Fruit fly (Drosophila melanogaster) whole organism, wandering third instar larva: ENCODE measurements around the gene CG31730.

Source experiments
- Abd-B ChIP-seq: fragments of >200 bp; optimal IDR thresholded peaks from 2 replicates; lab custom pipeline; 2017; ENCODE audit warnings: missing biosample characterization, missing genetic modification characterization
- CG32264 ChIP-seq: fragments of 200-800 bp; sonication (Bioruptor generic); optimal IDR thresholded peaks from 2 replicates; lab custom pipeline; 2016; ENCODE audit warnings: missing biosample characterization, missing genetic modification characterization
- CG9705 ChIP-seq: fragments of 200-800 bp; sonication (Bioruptor generic); optimal IDR thresholded peaks from 2 replicates; lab custom pipeline; 2018; ENCODE audit warnings: missing biosample characterization, mild to moderate bottlenecking, missing genetic modification characterization
- CrebA ChIP-seq: fragments of 200-800 bp; sonication (Bioruptor generic); optimal IDR thresholded peaks from 2 replicates; lab custom pipeline; 2016; ENCODE audit warnings: missing biosample characterization, mild to moderate bottlenecking, missing genetic modification characterization, borderline replicate concordance
- Dfd ChIP-seq: fragments of >200 bp; optimal IDR thresholded peaks from 2 replicates; lab custom pipeline; 2017; ENCODE audit warnings: missing biosample characterization, missing genetic modification characterization
- Dif ChIP-seq: fragments of 200-275, 200-300 bp; sonication (Bioruptor generic); optimal IDR thresholded peaks from 2 replicates; lab custom pipeline; 2018; ENCODE audit warnings: missing biosample characterization, missing genetic modification characterization; ENCODE audit not compliant: partially characterized antibody
- Hnf4 ChIP-seq: fragments of 200-800 bp; sonication (Bioruptor generic); optimal IDR thresholded peaks from 2 replicates; lab custom pipeline; 2016; ENCODE audit warnings: missing biosample characterization, mild to moderate bottlenecking, missing genetic modification characterization
- Hr78 ChIP-seq: fragments of >200 bp; optimal IDR thresholded peaks from 2 replicates; lab custom pipeline; 2017; ENCODE audit warnings: missing biosample characterization, missing genetic modification characterization
- Hr83 ChIP-seq: fragments of 200-300 bp; sonication (Bioruptor generic); optimal IDR thresholded peaks from 2 replicates; lab custom pipeline; 2016; ENCODE audit warnings: missing biosample characterization, mild to moderate bottlenecking, missing genetic modification characterization, moderate library complexity; ENCODE audit not compliant: poor library complexity, severe bottlenecking
- Jra ChIP-seq: sonication (Bioruptor generic); optimal IDR thresholded peaks from 2 replicates; lab custom pipeline; 2016; ENCODE audit warnings: missing biosample characterization, missing genetic modification characterization
- Mio ChIP-seq: sonication (Bioruptor generic); optimal IDR thresholded peaks from 2 replicates; lab custom pipeline; 2016; ENCODE audit warnings: missing biosample characterization, missing genetic modification characterization
- Myc ChIP-seq: fragments of >200 bp; optimal IDR thresholded peaks from 2 replicates; lab custom pipeline; 2017
- Rel ChIP-seq, 2 experiments: fragments of 200-800 bp; sonication (Bioruptor generic) in 1 of 2; optimal IDR thresholded peaks; 2 replicates in 1 of 2; 3 replicates in 1 of 2; lab custom pipeline; 2016 to 2019; ENCODE audit warnings: mild to moderate bottlenecking in 2 of 2, missing biosample characterization in 2 of 2, missing genetic modification characterization in 2 of 2, moderate library complexity in 1 of 2
- Sp1 ChIP-seq: fragments of 200-800 bp; sonication (Bioruptor generic); optimal IDR thresholded peaks from 3 replicates; lab custom pipeline; 2019; ENCODE audit warnings: missing biosample characterization, mild to moderate bottlenecking, missing genetic modification characterization, moderate library complexity
- Vsx2 ChIP-seq: fragments of 200-300, 225-300 bp; sonication (Bioruptor generic); optimal IDR thresholded peaks from 2 replicates; lab custom pipeline; 2018; ENCODE audit warnings: missing biosample characterization, missing genetic modification characterization; ENCODE audit not compliant: partially characterized antibody
- br ChIP-seq: fragments of 200-800 bp; sonication (Bioruptor generic); optimal IDR thresholded peaks from 2 replicates; lab custom pipeline; 2016; ENCODE audit warnings: missing biosample characterization, missing genetic modification characterization
- brk ChIP-seq: fragments of 200-800 bp; sonication (Bioruptor generic); optimal IDR thresholded peaks from 2 replicates; lab custom pipeline; 2016; ENCODE audit warnings: missing biosample characterization, mild to moderate bottlenecking, missing genetic modification characterization
- dl ChIP-seq, 2 experiments: fragments of 175-275, 200-275 bp in 1 of 2; fragments of 200-275 bp in 1 of 2; sonication (Bioruptor generic); optimal IDR thresholded peaks; lab custom pipeline; 2018; ENCODE audit warnings: mild to moderate bottlenecking in 2 of 2, missing biosample characterization in 2 of 2, missing genetic modification characterization in 2 of 2, moderate library complexity in 2 of 2; ENCODE audit not compliant: partially characterized antibody in 2 of 2, insufficient read depth in 1 of 2
- dmrt93B ChIP-seq: fragments of 200-800 bp; sonication (Bioruptor generic); optimal IDR thresholded peaks from 2 replicates; lab custom pipeline; 2018; ENCODE audit warnings: missing biosample characterization, mild to moderate bottlenecking, missing genetic modification characterization
- dsf ChIP-seq: sonication (Bioruptor generic); optimal IDR thresholded peaks from 2 replicates; lab custom pipeline; 2016; ENCODE audit warnings: missing biosample characterization, missing genetic modification characterization, borderline replicate concordance
- ey ChIP-seq: fragments of 200-800 bp; sonication (Bioruptor generic); optimal IDR thresholded peaks from 2 replicates; lab custom pipeline; 2016; ENCODE audit warnings: missing biosample characterization, missing genetic modification characterization
- foxo ChIP-seq, 2 experiments: fragments of 200-800 bp; sonication (Bioruptor generic); optimal IDR thresholded peaks; 2 replicates in 1 of 2; 3 replicates in 1 of 2; lab custom pipeline; 2016 to 2017; ENCODE audit warnings: missing biosample characterization in 2 of 2, missing genetic modification characterization in 2 of 2
- fru ChIP-seq: fragments of 200-800 bp; sonication (Bioruptor generic); optimal IDR thresholded peaks from 3 replicates; lab custom pipeline; 2016; ENCODE audit warnings: missing biosample characterization, mild to moderate bottlenecking, missing genetic modification characterization
- h ChIP-seq: fragments of 200-800 bp; sonication (Bioruptor generic); optimal IDR thresholded peaks from 3 replicates; lab custom pipeline; 2016; ENCODE audit warnings: missing biosample characterization, mild to moderate bottlenecking, missing genetic modification characterization
- lola ChIP-seq: fragments of >200 bp; optimal IDR thresholded peaks from 2 replicates; lab custom pipeline; 2017; ENCODE audit warnings: missing biosample characterization, missing genetic modification characterization
- pan ChIP-seq: fragments of >200 bp; optimal IDR thresholded peaks from 2 replicates; lab custom pipeline; 2017
- psq ChIP-seq: fragments of 200-800 bp; sonication (Bioruptor generic); optimal IDR thresholded peaks from 3 replicates; lab custom pipeline; 2017; ENCODE audit warnings: missing biosample characterization, mild to moderate bottlenecking, missing genetic modification characterization, moderate library complexity
- rgr ChIP-seq: fragments of 200-800 bp; sonication (Bioruptor generic); optimal IDR thresholded peaks from 3 replicates; lab custom pipeline; 2016; ENCODE audit warnings: missing biosample characterization, mild to moderate bottlenecking, missing genetic modification characterization
- sv ChIP-seq: fragments of 200-800 bp; sonication (Bioruptor generic); optimal IDR thresholded peaks from 3 replicates; lab custom pipeline; 2016; ENCODE audit warnings: missing biosample characterization, missing genetic modification characterization
- tai ChIP-seq: sonication (Bioruptor generic); optimal IDR thresholded peaks from 2 replicates; lab custom pipeline; 2016; ENCODE audit warnings: missing biosample characterization, missing genetic modification characterization
- woc ChIP-seq: sonication (Bioruptor generic); optimal IDR thresholded peaks from 2 replicates; lab custom pipeline; 2016; ENCODE audit warnings: missing biosample characterization, mild to moderate bottlenecking, missing genetic modification characterization

The CG31730 gene

DNA sequence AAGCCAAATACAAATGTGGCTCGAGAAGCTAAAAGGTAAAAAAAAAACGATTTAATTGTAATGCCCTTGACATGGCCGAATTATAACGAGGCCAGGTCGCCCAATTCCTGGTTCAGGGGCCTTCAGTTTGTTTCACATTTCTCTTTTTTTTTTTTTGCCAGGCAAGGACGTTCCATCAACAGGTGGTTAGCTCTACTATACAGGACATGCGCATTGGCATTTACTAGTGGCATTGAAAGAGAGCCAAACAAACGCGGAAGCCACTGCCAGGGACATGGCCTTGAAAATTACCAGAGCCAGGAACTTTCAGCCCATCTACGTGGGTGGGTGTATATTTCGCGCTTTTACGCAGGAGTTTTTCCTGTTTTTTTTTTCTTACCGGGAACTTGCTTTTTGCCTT lies 26.2 kb upstream of the CG31730 start:
- TF ChIP-seq Sp1 (GFP tag; lab: Kevin White, UChicago) (no peak), psq (GFP tag; lab: Kevin White, UChicago) (no peak), lola (no peak), woc (GFP tag; lab: Kevin White, UChicago) (no peak)

DNA sequence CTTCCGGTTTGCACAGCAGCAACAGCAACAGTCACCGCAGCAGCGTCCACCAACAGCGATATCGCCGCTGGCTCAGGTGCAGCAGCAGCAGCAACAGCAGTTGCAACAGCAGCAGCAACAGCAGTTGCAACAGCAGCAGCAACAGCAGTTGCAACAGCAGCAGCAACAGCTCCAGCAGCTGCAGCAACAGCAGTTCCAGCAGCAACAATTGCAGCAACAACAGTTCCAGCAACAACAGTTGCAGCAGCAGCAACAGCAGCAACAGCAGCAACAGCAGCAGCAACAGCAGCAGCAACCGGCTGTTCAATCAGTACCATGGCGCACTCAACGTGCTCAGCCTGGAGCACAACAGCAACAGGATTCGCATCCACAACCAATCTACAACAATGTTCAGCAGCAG lies 13.0 kb upstream of the CG31730 start:
- TF ChIP-seq Dfd (GFP tag; lab: Kevin White, UChicago): peak; percentile 85
- TF ChIP-seq sv: no peak

DNA sequence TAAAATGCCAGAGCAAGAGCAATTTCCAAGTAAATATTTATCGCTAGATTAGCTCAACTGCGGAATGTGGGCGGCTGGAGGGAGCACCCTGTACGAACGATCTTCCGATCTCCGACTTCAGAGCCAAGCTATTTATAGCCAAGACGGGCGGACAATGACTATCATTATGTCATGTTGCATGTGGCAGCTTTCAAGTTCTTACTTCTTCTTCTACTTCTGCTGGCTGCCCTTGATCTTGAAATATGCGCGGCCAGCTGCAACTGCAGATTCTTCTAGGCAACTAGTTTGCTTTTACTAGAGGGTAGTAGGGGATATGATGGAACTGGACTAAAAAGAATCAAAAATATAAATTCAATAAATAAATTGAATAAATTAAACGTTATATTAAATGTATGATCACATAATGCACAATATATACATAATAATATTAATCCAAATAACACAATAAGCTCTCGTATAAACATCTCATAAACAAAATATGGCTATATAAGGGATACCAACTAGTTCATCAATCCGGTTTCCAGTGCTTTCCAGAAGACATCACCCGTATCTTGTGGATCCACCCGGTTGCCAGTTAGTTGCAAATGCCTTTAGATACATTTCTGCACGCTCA lies 8.6 kb upstream of the CG31730 start:
- TF ChIP-seq rgr (no peak), woc (GFP tag; lab: Kevin White, UChicago) (no peak), Sp1 (GFP tag; lab: Kevin White, UChicago) (no peak), Hr83 (no peak), dl (GFP tag; optimal IDR thresholded peaks at IDR 0.05; lab: Kevin White, UChicago; ENCODE audit: insufficient read depth in 1 of 2, partially characterized antibody in 2 of 2) (no peak), Abd-B (GFP tag; lab: Kevin White, UChicago) (no peak), Myc (lab: Kevin White, UChicago) (no peak), Vsx2 (no peak), Mio (GFP tag; lab: Kevin White, UChicago) (no peak)

DNA sequence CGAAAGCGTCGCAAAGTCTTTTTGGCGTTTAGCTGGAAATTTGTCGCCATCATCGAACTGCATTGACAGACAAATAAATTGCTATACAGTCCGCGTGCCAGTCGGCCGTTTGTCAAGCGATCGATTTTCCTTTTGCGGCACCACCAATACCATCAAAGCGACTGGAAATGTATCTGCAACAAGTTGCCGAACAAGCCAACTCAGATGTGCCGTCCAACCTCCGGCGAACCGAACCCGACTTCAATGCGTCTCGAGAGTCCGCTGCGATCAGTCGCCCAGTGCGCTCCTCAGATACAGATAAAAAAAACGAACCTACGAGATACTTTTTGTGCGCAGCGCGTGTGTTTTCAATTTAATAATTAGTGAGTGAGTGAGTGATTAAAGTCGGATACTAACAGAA lies 7.1 kb upstream of the CG31730 start:
- TF ChIP-seq Rel (GFP tag; optimal IDR thresholded peaks at IDR 0.05; lab: Kevin White, UChicago): no peak
- no peak for TF ChIP-seq Rel (tag; optimal IDR thresholded peaks at IDR 0.05; lab: Kevin White, UChicago)
- no peak for TF ChIP-seq foxo (GFP tag; optimal IDR thresholded peaks at IDR 0.05; lab: Kevin White, UChicago)
- TF ChIP-seq Mio (GFP tag; lab: Kevin White, UChicago): no peak
- TF ChIP-seq Hr83: no peak
- no peak for TF ChIP-seq h (GFP tag; lab: Kevin White, UChicago)
- TF ChIP-seq fru: no peak
- no peak for TF ChIP-seq CG9705 (GFP tag; lab: Kevin White, UChicago)
- TF ChIP-seq br: no peak
- TF ChIP-seq rgr: no peak
- TF ChIP-seq sv: no peak
- TF ChIP-seq Dif (GFP tag; lab: Kevin White, UChicago): no peak

DNA sequence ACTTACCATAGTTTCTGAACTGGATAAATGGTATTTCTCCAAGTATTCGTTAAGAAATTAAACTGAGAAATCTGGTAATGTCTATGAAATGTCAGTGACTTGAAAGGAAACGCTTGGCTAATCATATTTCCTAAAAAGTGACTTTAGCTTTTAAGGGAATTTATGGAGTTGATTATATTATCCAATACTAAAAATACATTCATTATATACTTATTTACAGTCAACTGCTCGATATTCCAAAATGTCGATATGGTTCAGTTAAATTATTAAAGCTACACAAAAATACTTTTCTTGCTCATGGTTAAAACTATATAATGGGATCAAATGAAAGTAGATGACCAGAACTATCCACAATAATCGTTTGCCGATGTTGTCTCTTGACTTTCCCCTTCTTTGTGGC lies 6.2 kb upstream of the CG31730 start, which contains the start of gene CG31848:
TSS of gene CG31848 (minus strand) at position 101 of the 400 bp plus-strand sequence.
- TF ChIP-seq tai (GFP tag; lab: Kevin White, UChicago) (no peak), Rel (GFP tag; optimal IDR thresholded peaks at IDR 0.05; lab: Kevin White, UChicago) (no peak), Rel (tag; optimal IDR thresholded peaks at IDR 0.05; lab: Kevin White, UChicago) (no peak), dmrt93B (GFP tag; lab: Kevin White, UChicago) (no peak), dl (GFP tag; optimal IDR thresholded peaks at IDR 0.05; lab: Kevin White, UChicago; ENCODE audit: insufficient read depth in 1 of 2, partially characterized antibody in 2 of 2) (no peak), woc (GFP tag; lab: Kevin White, UChicago) (no peak), dsf (GFP tag; lab: Kevin White, UChicago) (no peak), fru (no peak), brk (GFP tag; lab: Kevin White, UChicago) (no peak), foxo (GFP tag; optimal IDR thresholded peaks at IDR 0.05; lab: Kevin White, UChicago) (no peak), Vsx2 (no peak), Hnf4 (GFP tag; lab: Kevin White, UChicago) (no peak), CG32264 (GFP tag; lab: Kevin White, UChicago) (no peak), h (GFP tag; lab: Kevin White, UChicago) (no peak), CrebA (GFP tag; lab: Kevin White, UChicago) (no peak), psq (GFP tag; lab: Kevin White, UChicago) (no peak)
- TF ChIP-seq, all 38 proteins: peak for 0

DNA sequence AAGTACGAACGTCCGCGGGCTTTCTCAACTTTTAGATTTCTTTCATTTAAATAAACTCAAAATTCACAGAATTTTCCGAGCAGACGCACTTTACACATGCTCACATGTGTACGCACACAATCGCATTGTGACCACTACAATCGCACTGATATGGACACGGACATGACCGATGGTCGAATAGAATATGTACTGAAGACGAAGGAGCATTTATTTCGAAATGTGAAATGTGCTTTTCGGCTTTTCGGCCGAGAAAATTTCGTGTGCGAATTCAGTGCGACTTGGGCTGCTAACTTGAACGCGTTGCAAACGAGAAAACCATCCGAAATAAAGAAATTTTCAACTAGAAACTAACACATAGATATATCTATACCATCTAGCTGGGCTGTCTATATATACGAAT lies 1.2 kb upstream of the CG31730 start, which contains the start of gene CG44085:
TSS of gene CG44085 (plus strand) at position 269 of the 400 bp plus-strand sequence.
- TF ChIP-seq Hnf4 (GFP tag; lab: Kevin White, UChicago) (no peak), pan (no peak), Sp1 (GFP tag; lab: Kevin White, UChicago) (no peak), Dif (GFP tag; lab: Kevin White, UChicago) (no peak), sv (no peak), woc (GFP tag; lab: Kevin White, UChicago) (no peak), dl (GFP tag; optimal IDR thresholded peaks at IDR 0.05; lab: Kevin White, UChicago; ENCODE audit: insufficient read depth in 1 of 2, partially characterized antibody in 2 of 2) (no peak), tai (GFP tag; lab: Kevin White, UChicago) (no peak), fru (no peak), Jra (GFP tag; lab: Kevin White, UChicago) (no peak), Hr78 (GFP tag; lab: Kevin White, UChicago) (no peak), ey (no peak)
